Worm (Caenorhabditis elegans): ENCODE data around the gene aass-1.

DNA sequence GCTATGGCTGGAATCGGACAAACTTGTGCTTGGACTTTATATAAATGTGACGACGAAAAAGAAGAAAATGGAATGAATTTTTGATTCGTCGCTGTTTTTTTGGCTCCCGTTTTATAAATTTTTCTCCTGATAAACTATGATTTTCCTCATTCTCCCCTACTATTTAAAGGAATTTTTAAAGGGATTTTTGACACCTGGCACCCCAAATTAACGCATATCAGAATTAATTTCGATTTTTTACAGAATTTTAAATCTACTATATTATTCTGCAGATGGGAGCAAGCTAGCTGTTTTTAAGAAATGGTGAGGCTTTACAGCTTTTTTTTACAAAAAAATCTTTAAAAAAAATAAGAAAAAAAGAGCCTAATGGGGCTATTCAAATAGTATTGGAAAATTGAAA, 39.9 kb upstream of the aass-1 start, which contains the start of gene coa-1:
- no peak for TF ChIP-seq nhr-237 (tag; optimal IDR thresholded peaks at IDR 0.05)
- TF ChIP-seq snpc-4 (tag; optimal IDR thresholded peaks at IDR 0.05): no peak
- no peak for TF ChIP-seq ceh-39 (tag; optimal IDR thresholded peaks at IDR 0.05)
- TF ChIP-seq lsy-2 (tag; optimal IDR thresholded peaks at IDR 0.05): no peak
- TF ChIP-seq elt-1 (tag; optimal IDR thresholded peaks at IDR 0.05; ENCODE audit: borderline replicate concordance, insufficient read depth): no peak
- no peak for TF ChIP-seq unc-62 (GFP tag; optimal IDR thresholded peaks at IDR 0.05)
- no peak for TF ChIP-seq flh-1 (GFP tag; optimal IDR thresholded peaks at IDR 0.05)
- TF ChIP-seq sem-2 (GFP tag; optimal IDR thresholded peaks at IDR 0.05): no peak
- TF ChIP-seq elt-3 (tag; optimal IDR thresholded peaks at IDR 0.05): no peak
- TF ChIP-seq ham-2 (GFP tag; optimal IDR thresholded peaks at IDR 0.05): no peak
- no peak for TF ChIP-seq ztf-11 (tag; optimal IDR thresholded peaks at IDR 0.05)
- no peak for TF ChIP-seq unc-120 (tag; optimal IDR thresholded peaks at IDR 0.05; ENCODE audit: poor library complexity, severe bottlenecking)
- TF ChIP-seq blmp-1 (tag; optimal IDR thresholded peaks at IDR 0.05): no peak
